Worm (Caenorhabditis elegans): Measurements from ENCODE around the gene eor-2.

- TF ChIP-seq aly-2 (tag; optimal IDR thresholded peaks at IDR 0.05) (no peak), ama-1 (optimal IDR thresholded peaks at IDR 0.05) (no peak), F13H6.1 (tag; optimal IDR thresholded peaks at IDR 0.05) (no peak), egl-27 (tag; optimal IDR thresholded peaks at IDR 0.05) (no peak)
These were observed 3.6 kb upstream of the eor-2 start, which contains the start of gene C44H4.6 for ce11 chrX:14599245-14599644.

All from whole organism, L2 larva.